Worm (Caenorhabditis elegans) whole organism, L1 larva: Measurements from ENCODE around the gene F42A9.8.

ENCODE experiments used
- C16A3.4 ChIP-seq: fragments of 150-350 bp; optimal IDR thresholded peaks from 2 replicates; lab custom pipeline; 2014; ENCODE audit warnings: missing biosample characterization, missing genetic modification characterization
- alr-1 ChIP-seq: fragments of 200-800 bp; sonication (Bioruptor generic); optimal IDR thresholded peaks from 2 replicates; lab custom pipeline; 2018; ENCODE audit warnings: borderline replicate concordance, mild to moderate bottlenecking, missing genetic modification characterization, missing compliant biosample characterization
- aly-2 ChIP-seq: fragments of 150-350 bp; optimal IDR thresholded peaks from 2 replicates; lab custom pipeline; 2014; ENCODE audit warnings: missing biosample characterization, missing genetic modification characterization
- blmp-1 ChIP-seq: fragments of 150-350 bp; optimal IDR thresholded peaks from 2 replicates; lab custom pipeline; 2014; ENCODE audit warnings: missing biosample characterization, missing genetic modification characterization
- efl-1 ChIP-seq, 4 experiments: fragments of 150-350 bp; optimal IDR thresholded peaks in 3 of 4; peaks in 1 of 4; 1 replicate in 1 of 4; 2 replicates in 3 of 4; lab custom pipeline; 2014; ENCODE audit warnings: missing biosample characterization in 2 of 4, missing genetic modification characterization in 2 of 4, missing genetic modification reagents in 2 of 4
- efl-3 ChIP-seq: fragments of 200-800 bp; sonication (Bioruptor generic); optimal IDR thresholded peaks from 2 replicates; lab custom pipeline; 2018; ENCODE audit warnings: mild to moderate bottlenecking, missing genetic modification characterization, missing compliant biosample characterization
- grh-1 ChIP-seq: fragments of 200-800 bp; sonication (Bioruptor generic); IDR thresholded peaks from 2 replicates; pipeline ENCODE4 v1.3.6; 2022; ENCODE audit warnings: missing genetic modification reagents, missing genetic modification characterization, missing compliant biosample characterization
- nhr-11 ChIP-seq: fragments of 150-350 bp; optimal IDR thresholded peaks from 2 replicates; lab custom pipeline; 2014; ENCODE audit warnings: missing biosample characterization, missing genetic modification characterization
- nhr-12 ChIP-seq: sonication (generic microtip); optimal IDR thresholded peaks from 2 replicates; lab custom pipeline; 2017; ENCODE audit warnings: missing biosample characterization, missing genetic modification characterization
- nhr-19 ChIP-seq: fragments of 200-800 bp; sonication (Bioruptor generic); conservative IDR thresholded peaks from 2 replicates; pipeline ENCODE4 v1.3.6; 2022; ENCODE audit warnings: missing genetic modification characterization, missing compliant biosample characterization
- nhr-47 ChIP-seq: sonication (generic microtip); optimal IDR thresholded peaks from 2 replicates; lab custom pipeline; 2016; ENCODE audit warnings: mild to moderate bottlenecking, missing genetic modification characterization, moderate library complexity, missing compliant biosample characterization
- pqm-1 ChIP-seq: sonication (generic microtip); optimal IDR thresholded peaks from 3 replicates; lab custom pipeline; 2017; ENCODE audit warnings: missing biosample characterization, missing genetic modification characterization
- rnt-1 ChIP-seq: sonication (generic microtip); optimal IDR thresholded peaks from 2 replicates; lab custom pipeline; 2016; ENCODE audit warnings: mild to moderate bottlenecking, missing genetic modification characterization, moderate library complexity, missing compliant biosample characterization
- tlp-1 ChIP-seq: fragments of 150-350 bp; optimal IDR thresholded peaks from 2 replicates; lab custom pipeline; 2014; ENCODE audit warnings: missing biosample characterization, missing genetic modification characterization
- ztf-11 ChIP-seq, 2 experiments: sonication (generic microtip); optimal IDR thresholded peaks; 2 replicates each; lab custom pipeline; 2016 to 2017; ENCODE audit warnings: missing genetic modification characterization in 2 of 2, missing biosample characterization in 1 of 2, missing compliant biosample characterization in 1 of 2

Gene F42A9.8

ce11 chrIV:8570253-8570652 is 48.3 kb downstream of the F42A9.8 start, which contains the start of gene Y59H11AM.4:
TSS of gene Y59H11AM.4 (minus strand) at chrIV:8570353.
- TF ChIP-seq efl-3 (GFP tag; lab: Kevin White, UChicago), result no peak
- TF ChIP-seq rnt-1 (tag; lab: Kevin White, UChicago), result no peak
- TF ChIP-seq aly-2 (tag; lab: Kevin White, UChicago), result no peak
- TF ChIP-seq pqm-1 (tag; lab: Kevin White, UChicago), result no peak
- TF ChIP-seq nhr-11 (tag; lab: Kevin White, UChicago), result no peak
- TF ChIP-seq grh-1, result no peak
- TF ChIP-seq nhr-19 (GFP tag; lab: Robert Waterston, UW), result no peak
- TF ChIP-seq C16A3.4, result no peak
- no peak for TF ChIP-seq alr-1 (tag; lab: Kevin White, UChicago)
- TF ChIP-seq ztf-11 (tag; optimal IDR thresholded peaks at IDR 0.05; lab: Kevin White, UChicago), result no peak
- TF ChIP-seq nhr-12, result no peak
- no peak for TF ChIP-seq blmp-1 (tag; lab: Kevin White, UChicago)
- no peak for TF ChIP-seq tlp-1 (tag; lab: Kevin White, UChicago)
- no peak for TF ChIP-seq nhr-47 (tag; lab: Kevin White, UChicago)
- TF ChIP-seq efl-1 (optimal IDR thresholded peaks at IDR 0.05; lab: Kevin White, UChicago), result no peak
- TF ChIP-seq efl-1 (GFP tag; optimal IDR thresholded peaks at IDR 0.05 in 1 of 2; lab: Kevin White, UChicago), result no peak
